Worm (Caenorhabditis elegans) whole organism, mixed stage, embryonic: Measurements from ENCODE around the gene srj-20.

Source experiments
- ceh-39 ChIP-seq: fragments of 150-350 bp; optimal IDR thresholded peaks from 2 replicates; lab custom pipeline; 2014; ENCODE audit warnings: missing biosample characterization, missing genetic modification characterization
- elt-1 ChIP-seq: sonication (generic microtip); optimal IDR thresholded peaks from 2 replicates; lab custom pipeline; 2017; ENCODE audit warnings: missing genetic modification characterization, mild to moderate bottlenecking, missing compliant biosample characterization, antibody characterized with exemption, moderate library complexity, borderline replicate concordance; ENCODE audit not compliant: insufficient read depth
- lsy-2 ChIP-seq: fragments of 150-350 bp; optimal IDR thresholded peaks from 2 replicates; lab custom pipeline; 2014; ENCODE audit warnings: missing biosample characterization, missing genetic modification characterization
- mab-5 ChIP-seq: fragments of 150-350 bp; optimal IDR thresholded peaks from 2 replicates; lab custom pipeline; 2014; ENCODE audit warnings: missing biosample characterization, missing genetic modification characterization
- nhr-12 ChIP-seq: fragments of 150-350 bp; optimal IDR thresholded peaks from 2 replicates; lab custom pipeline; 2014; ENCODE audit warnings: missing biosample characterization, missing genetic modification characterization
- nhr-237 ChIP-seq: fragments of 150-350 bp; optimal IDR thresholded peaks from 2 replicates; lab custom pipeline; 2014; ENCODE audit warnings: missing biosample characterization, missing genetic modification characterization
- nhr-28 ChIP-seq: fragments of 150-350 bp; optimal IDR thresholded peaks from 2 replicates; lab custom pipeline; 2014; ENCODE audit warnings: missing biosample characterization, missing genetic modification characterization
- nhr-76 ChIP-seq: sonication (generic microtip); optimal IDR thresholded peaks from 2 replicates; lab custom pipeline; 2017; ENCODE audit warnings: missing biosample characterization, missing genetic modification characterization
- snpc-4 ChIP-seq: fragments of 150-350 bp; optimal IDR thresholded peaks from 2 replicates; lab custom pipeline; 2014; ENCODE audit warnings: missing biosample characterization, missing genetic modification characterization
- unc-120 ChIP-seq: sonication (generic microtip); optimal IDR thresholded peaks from 2 replicates; lab custom pipeline; 2017; ENCODE audit warnings: missing genetic modification characterization, missing compliant biosample characterization; ENCODE audit not compliant: poor library complexity, severe bottlenecking
- unc-39 ChIP-seq: fragments of 150-350 bp; optimal IDR thresholded peaks from 2 replicates; lab custom pipeline; 2014; ENCODE audit warnings: missing biosample characterization, missing genetic modification characterization
- unc-62 ChIP-seq: fragments of 150-350 bp; optimal IDR thresholded peaks from 2 replicates; lab custom pipeline; 2014; ENCODE audit warnings: missing biosample characterization, missing genetic modification reagents, missing genetic modification characterization
- zip-8 ChIP-seq: fragments of 150-350 bp; optimal IDR thresholded peaks from 2 replicates; lab custom pipeline; 2014; ENCODE audit warnings: missing biosample characterization, missing genetic modification characterization
- ztf-11 ChIP-seq: fragments of 150-350 bp; optimal IDR thresholded peaks from 2 replicates; lab custom pipeline; 2014; ENCODE audit warnings: missing biosample characterization, missing genetic modification characterization

DNA sequence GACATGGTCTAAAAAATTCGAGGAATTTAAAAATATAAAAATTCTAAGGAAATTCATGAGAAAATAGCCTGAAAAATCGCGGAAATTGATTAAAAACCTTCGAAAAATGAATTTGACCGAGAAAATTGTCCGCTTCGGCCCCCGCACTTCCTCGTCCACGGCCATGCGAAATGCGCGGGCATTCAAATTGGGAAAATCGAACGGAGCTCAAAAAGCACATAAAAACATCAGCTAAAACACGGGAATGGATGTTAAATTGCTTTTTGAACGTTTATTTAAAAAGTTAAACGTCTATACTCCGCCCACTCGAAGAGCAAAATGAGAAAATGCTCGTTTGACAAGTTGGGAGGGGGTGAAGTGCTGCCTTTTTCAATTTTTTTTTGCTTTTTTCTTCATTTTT is 30.0 kb upstream of the srj-20 start, which contains the start of gene F53E10.6:
- TF ChIP-seq unc-120 (tag; lab: Kevin White, UChicago) (no peak), ztf-11 (tag; lab: Kevin White, UChicago) (no peak), nhr-237 (tag; lab: Kevin White, UChicago) (no peak), elt-1 (tag; lab: Kevin White, UChicago) (no peak), mab-5 (no peak), nhr-28 (tag; lab: Kevin White, UChicago) (no peak), zip-8 (tag; lab: Kevin White, UChicago) (no peak), unc-39 (tag; lab: Kevin White, UChicago) (no peak), lsy-2 (tag; lab: Kevin White, UChicago) (no peak), snpc-4 (no peak), ceh-39 (no peak), nhr-76 (tag; lab: Kevin White, UChicago) (no peak), nhr-12 (tag; lab: Kevin White, UChicago) (no peak), unc-62 (no peak)
